Worm (Caenorhabditis elegans) whole organism, L3 larva: ENCODE data around the gene T26H5.8.

Experiments used
- aly-2 ChIP-seq: fragments of 150-350 bp; optimal IDR thresholded peaks from 2 replicates; lab custom pipeline; 2014; ENCODE audit warnings: missing biosample characterization, missing genetic modification characterization
- ceh-82 ChIP-seq: fragments of 150-350 bp; optimal IDR thresholded peaks from 2 replicates; lab custom pipeline; 2014; ENCODE audit warnings: missing biosample characterization, missing genetic modification characterization
- elt-2 ChIP-seq: sonication (generic microtip); optimal IDR thresholded peaks from 2 replicates; lab custom pipeline; 2016; ENCODE audit warnings: missing genetic modification reagents, mild to moderate bottlenecking, missing genetic modification characterization, missing compliant biosample characterization
- fkh-10 ChIP-seq: sonication (generic microtip); optimal IDR thresholded peaks from 2 replicates; lab custom pipeline; 2017; ENCODE audit warnings: missing biosample characterization, missing genetic modification reagents, missing genetic modification characterization
- lin-39 ChIP-seq: fragments of 150-350 bp; optimal IDR thresholded peaks from 2 replicates; lab custom pipeline; 2018; ENCODE audit warnings: missing biosample characterization, missing genetic modification reagents, missing genetic modification characterization
- mml-1 ChIP-seq: fragments of 150-350 bp; sonication (generic microtip); optimal IDR thresholded peaks from 3 replicates; lab custom pipeline; 2014; ENCODE audit warnings: missing biosample characterization, missing genetic modification characterization
- nhr-23 ChIP-seq: fragments of 150-350 bp; optimal IDR thresholded peaks from 2 replicates; lab custom pipeline; 2014; ENCODE audit warnings: missing biosample characterization, missing genetic modification reagents, missing genetic modification characterization
- nhr-237 ChIP-seq: fragments of 150-350 bp; optimal IDR thresholded peaks from 2 replicates; lab custom pipeline; 2014; ENCODE audit warnings: missing biosample characterization, missing genetic modification characterization
- nhr-25 ChIP-seq: sonication (generic microtip); optimal IDR thresholded peaks from 2 replicates; lab custom pipeline; 2017; ENCODE audit warnings: missing biosample characterization, missing genetic modification characterization
- pha-4 ChIP-seq: fragments of 150-350 bp; optimal IDR thresholded peaks from 2 replicates; lab custom pipeline; 2014; ENCODE audit warnings: missing biosample characterization, missing genetic modification reagents, missing genetic modification characterization
- pqm-1 ChIP-seq: fragments of 150-350 bp; optimal IDR thresholded peaks from 2 replicates; lab custom pipeline; 2017; ENCODE audit warnings: missing biosample characterization, missing genetic modification characterization, inconsistent platforms
- snpc-4 ChIP-seq: fragments of 150-350 bp; optimal IDR thresholded peaks from 2 replicates; lab custom pipeline; 2014; ENCODE audit warnings: missing biosample characterization, missing genetic modification characterization
- zag-1 ChIP-seq: fragments of 150-350 bp; optimal IDR thresholded peaks from 2 replicates; lab custom pipeline; 2014; ENCODE audit warnings: missing biosample characterization, missing genetic modification characterization

- TF ChIP-seq elt-2 (tag; lab: Kevin White, UChicago) (no peak), pqm-1 (tag; lab: Kevin White, UChicago) (no peak), nhr-237 (tag; lab: Kevin White, UChicago) (no peak), snpc-4 (no peak), aly-2 (tag; lab: Kevin White, UChicago) (no peak), lin-39 (tag; lab: Kevin White, UChicago) (no peak), zag-1 (tag; lab: Kevin White, UChicago) (no peak), pha-4 (tag; lab: Kevin White, UChicago) (no peak), mml-1 (no peak), ceh-82 (tag; lab: Kevin White, UChicago) (no peak), fkh-10 (GFP tag; lab: Kevin White, UChicago) (no peak), nhr-25 (tag; lab: Kevin White, UChicago) (no peak), nhr-23 (tag; lab: Kevin White, UChicago) (no peak)
Observed at ce11 chrV:15383739-15384138, 48.8 kb downstream of the T26H5.8 start, which contains the start of gene str-88.
